Worm (Caenorhabditis elegans): Measurements from ENCODE around the gene C32B5.13.

- no peak for TF ChIP-seq blmp-1 (tag; optimal IDR thresholded peaks at IDR 0.05)
- TF ChIP-seq flh-1 (GFP tag; optimal IDR thresholded peaks at IDR 0.05) = no peak
- no peak for TF ChIP-seq nhr-237 (tag; optimal IDR thresholded peaks at IDR 0.05)
- no peak for TF ChIP-seq ztf-11 (tag; optimal IDR thresholded peaks at IDR 0.05)
- TF ChIP-seq mep-1 (tag; optimal IDR thresholded peaks at IDR 0.05) = no peak
These were observed 24.6 kb downstream of the C32B5.13 start for ce11 chrII:937265-937664.
